Fruit fly (Drosophila melanogaster) whole organism, embryonic: ENCODE data around the gene CG34265.

Source experiments
- Asciz ChIP-seq: fragments of 200-800 bp; sonication (Bioruptor generic); optimal IDR thresholded peaks from 2 replicates; lab custom pipeline; 2017; ENCODE audit warnings: missing biosample characterization, mild to moderate bottlenecking, missing genetic modification characterization, missing genetic modification reagents
- B-H1 ChIP-seq: fragments of 200-800 bp; sonication (Bioruptor generic); IDR thresholded peaks from 3 replicates; pipeline ENCODE4 v1.3.6; 2022; ENCODE audit warnings: missing biosample characterization, missing genetic modification characterization
- Blimp-1 ChIP-seq: fragments of 200-800 bp; sonication (Bioruptor generic); optimal IDR thresholded peaks from 3 replicates; lab custom pipeline; 2018; ENCODE audit warnings: missing biosample characterization, missing genetic modification characterization, mild to moderate bottlenecking, moderate library complexity, missing genetic modification reagents
- CG10979 ChIP-seq: fragments of 200-800 bp; sonication (Bioruptor generic); optimal IDR thresholded peaks from 2 replicates; lab custom pipeline; 2018; ENCODE audit warnings: missing biosample characterization, mild to moderate bottlenecking, missing genetic modification characterization, moderate library complexity
- CG11398 ChIP-seq: fragments of 200-800 bp; sonication (Bioruptor generic); optimal IDR thresholded peaks from 2 replicates; lab custom pipeline; 2016; ENCODE audit warnings: missing biosample characterization, missing genetic modification characterization
- CG12071 ChIP-seq: fragments of 200-800 bp; sonication (Bioruptor generic); optimal IDR thresholded peaks from 3 replicates; lab custom pipeline; 2018; ENCODE audit warnings: missing biosample characterization, mild to moderate bottlenecking, missing genetic modification characterization
- CG12391 ChIP-seq: fragments of 200-800 bp; sonication (Bioruptor generic); optimal IDR thresholded peaks from 3 replicates; lab custom pipeline; 2018; ENCODE audit warnings: missing biosample characterization, mild to moderate bottlenecking, missing genetic modification characterization, moderate library complexity
- CG12744 ChIP-seq: fragments of 200-800 bp; sonication (Bioruptor generic); optimal IDR thresholded peaks from 2 replicates; lab custom pipeline; 2016; ENCODE audit warnings: missing biosample characterization, missing genetic modification characterization
- CG14050 ChIP-seq: fragments of 200-800 bp; sonication (Bioruptor generic); IDR thresholded peaks from 3 replicates; pipeline ENCODE4 v1.3.6; 2022; ENCODE audit warnings: missing biosample characterization, missing genetic modification characterization
- CG1792 ChIP-seq: fragments of 200-800 bp; sonication (Bioruptor generic); optimal IDR thresholded peaks from 2 replicates; lab custom pipeline; 2016; ENCODE audit warnings: missing biosample characterization, missing genetic modification characterization
- CG18262 ChIP-seq: fragments of 200-800 bp; optimal IDR thresholded peaks from 3 replicates; lab custom pipeline; 2019; ENCODE audit warnings: missing biosample characterization, mild to moderate bottlenecking, missing genetic modification characterization, moderate library complexity
- CG1832 ChIP-seq: fragments of 200-800 bp; sonication (Bioruptor generic); optimal IDR thresholded peaks from 2 replicates; lab custom pipeline; 2017; ENCODE audit warnings: missing biosample characterization, mild to moderate bottlenecking, missing genetic modification characterization, inconsistent platforms
- CG18599 ChIP-seq: fragments of 200-800 bp; sonication (Bioruptor generic); optimal IDR thresholded peaks from 3 replicates; lab custom pipeline; 2017; ENCODE audit warnings: missing biosample characterization, missing genetic modification characterization, mild to moderate bottlenecking, moderate library complexity, missing genetic modification reagents
- CG2129 ChIP-seq: fragments of 200-800 bp; sonication (Bioruptor generic); IDR thresholded peaks from 2 replicates; pipeline ENCODE4 v1.3.6; 2022; ENCODE audit warnings: missing biosample characterization, missing genetic modification characterization; ENCODE audit not compliant: partially characterized antibody
- CG2712 ChIP-seq: fragments of 200-800 bp; optimal IDR thresholded peaks from 3 replicates; lab custom pipeline; 2019; ENCODE audit warnings: missing biosample characterization, mild to moderate bottlenecking, missing genetic modification characterization, moderate library complexity
- CG3407 ChIP-seq: fragments of 200-800 bp; sonication (Bioruptor generic); optimal IDR thresholded peaks from 2 replicates; lab custom pipeline; 2018; ENCODE audit warnings: missing biosample characterization, mild to moderate bottlenecking, missing genetic modification characterization
- CG4360 ChIP-seq: fragments of 200-800 bp; sonication (Bioruptor generic); IDR thresholded peaks from 2 replicates; pipeline ENCODE4 v1.3.6; 2022; ENCODE audit warnings: missing biosample characterization, missing genetic modification characterization
- CG4424 ChIP-seq: fragments of 200-800 bp; sonication (Bioruptor generic); optimal IDR thresholded peaks from 3 replicates; lab custom pipeline; 2016; ENCODE audit warnings: missing biosample characterization, missing genetic modification characterization
- CG5180 ChIP-seq: fragments of 200-800 bp; sonication (Bioruptor generic); optimal IDR thresholded peaks from 3 replicates; lab custom pipeline; 2017; ENCODE audit warnings: missing biosample characterization, missing genetic modification characterization, mild to moderate bottlenecking, moderate library complexity, missing genetic modification reagents
- CG7372 ChIP-seq: fragments of 200-800 bp; sonication (Bioruptor generic); IDR thresholded peaks from 2 replicates; pipeline ENCODE4 v1.3.6; 2022; ENCODE audit warnings: missing biosample characterization, missing genetic modification characterization
- CG8290 ChIP-seq, 3 experiments: fragments of 200-800 bp; sonication (Bioruptor generic); optimal IDR thresholded peaks; 2 replicates each; lab custom pipeline; 2016 to 2019; ENCODE audit warnings: missing biosample characterization in 3 of 3, missing genetic modification characterization in 3 of 3, mild to moderate bottlenecking in 2 of 3, moderate library complexity in 1 of 3
- CG8765 ChIP-seq: fragments of 200-800 bp; sonication (Bioruptor generic); IDR thresholded peaks from 2 replicates; pipeline ENCODE4 v1.3.6; 2022; ENCODE audit warnings: missing biosample characterization, missing genetic modification characterization
- CG9437 ChIP-seq: fragments of 200-800 bp; sonication (Bioruptor generic); optimal IDR thresholded peaks from 2 replicates; lab custom pipeline; 2018; ENCODE audit warnings: missing biosample characterization, mild to moderate bottlenecking, missing genetic modification characterization
- CkIIα-i1 ChIP-seq: fragments of 200-800 bp; sonication (Bioruptor generic); IDR thresholded peaks from 2 replicates; pipeline ENCODE4 v1.3.6; 2022; ENCODE audit warnings: missing biosample characterization, missing genetic modification characterization
- D19B ChIP-seq: fragments of 200-800 bp; sonication (Bioruptor generic); optimal IDR thresholded peaks from 2 replicates; lab custom pipeline; 2017; ENCODE audit warnings: missing biosample characterization, mild to moderate bottlenecking, missing genetic modification characterization
- Dip3 ChIP-seq: fragments of 200-800 bp; sonication (Bioruptor generic); optimal IDR thresholded peaks from 3 replicates; lab custom pipeline; 2016; ENCODE audit warnings: missing biosample characterization, missing genetic modification characterization
- Drgx ChIP-seq: fragments of 200-800 bp; sonication (Bioruptor generic); IDR thresholded peaks from 2 replicates; pipeline ENCODE4 v1.3.6; 2022; ENCODE audit warnings: missing biosample characterization, missing genetic modification characterization
- HHEX ChIP-seq: fragments of 200-800 bp; sonication (Bioruptor generic); optimal IDR thresholded peaks from 3 replicates; lab custom pipeline; 2017; ENCODE audit warnings: missing biosample characterization, mild to moderate bottlenecking, missing genetic modification characterization, missing genetic modification reagents
- Lhr ChIP-seq: fragments of 200-800 bp; sonication (Bioruptor generic); optimal IDR thresholded peaks from 3 replicates; lab custom pipeline; 2017; ENCODE audit warnings: mild to moderate bottlenecking, missing biosample characterization, missing genetic modification reagents, missing genetic modification characterization
- MESR4 ChIP-seq: fragments of 200-800 bp; sonication (Bioruptor generic); optimal IDR thresholded peaks from 2 replicates; lab custom pipeline; 2018; ENCODE audit warnings: missing biosample characterization, mild to moderate bottlenecking, missing genetic modification characterization, moderate library complexity
- NC2α ChIP-seq: fragments of 200-800 bp; sonication (Bioruptor generic); optimal IDR thresholded peaks from 2 replicates; lab custom pipeline; 2016; ENCODE audit warnings: missing biosample characterization, missing genetic modification characterization
- Neu2 ChIP-seq: fragments of 200-800 bp; sonication (Bioruptor generic); optimal IDR thresholded peaks from 3 replicates; lab custom pipeline; 2016; ENCODE audit warnings: missing biosample characterization, missing genetic modification characterization, borderline replicate concordance
- Poxn ChIP-seq: fragments of 200-800 bp; sonication (Bioruptor generic); IDR thresholded peaks from 2 replicates; pipeline ENCODE4 v1.3.6; 2022; ENCODE audit warnings: missing biosample characterization, missing genetic modification characterization
- Rfx ChIP-seq: fragments of 200-800 bp; sonication (Bioruptor generic); IDR thresholded peaks from 2 replicates; pipeline ENCODE4 v1.3.6; 2022; ENCODE audit warnings: missing biosample characterization, missing genetic modification characterization
- Rx ChIP-seq: fragments of 200-800 bp; sonication (Bioruptor generic); IDR thresholded peaks from 2 replicates; pipeline ENCODE4 v1.3.6; 2022; ENCODE audit warnings: missing biosample characterization, missing genetic modification characterization
- al ChIP-seq: fragments of 200-800 bp; sonication (Bioruptor generic); IDR thresholded peaks from 2 replicates; pipeline ENCODE4 v1.3.6; 2022; ENCODE audit warnings: missing biosample characterization, missing genetic modification characterization
- az2 ChIP-seq: fragments of 200-800 bp; sonication (Bioruptor generic); optimal IDR thresholded peaks from 3 replicates; lab custom pipeline; 2016; ENCODE audit warnings: missing biosample characterization, missing genetic modification characterization
- bsh ChIP-seq, 2 experiments: fragments of 200-800 bp; sonication (Bioruptor generic); optimal IDR thresholded peaks; 2 replicates each; lab custom pipeline; 2017 to 2018; ENCODE audit warnings: mild to moderate bottlenecking in 2 of 2, missing biosample characterization in 2 of 2, missing genetic modification characterization in 2 of 2, moderate library complexity in 1 of 2
- cg ChIP-seq: fragments of 200-800 bp; sonication (Bioruptor generic); optimal IDR thresholded peaks from 3 replicates; lab custom pipeline; 2019; ENCODE audit warnings: missing biosample characterization, mild to moderate bottlenecking, missing genetic modification characterization, moderate library complexity
- ci ChIP-seq: fragments of 200-800 bp; sonication (Bioruptor generic); IDR thresholded peaks from 3 replicates; pipeline ENCODE4 v1.3.6; 2022; ENCODE audit warnings: missing biosample characterization, missing genetic modification characterization
- ems ChIP-seq: fragments of 200-800 bp; sonication (Bioruptor generic); optimal IDR thresholded peaks from 3 replicates; lab custom pipeline; 2016; ENCODE audit warnings: missing biosample characterization, missing genetic modification characterization
- fu2 ChIP-seq: fragments of 200-800 bp; sonication (Bioruptor generic); optimal IDR thresholded peaks from 2 replicates; lab custom pipeline; 2016; ENCODE audit warnings: missing biosample characterization, missing genetic modification characterization
- her ChIP-seq: fragments of 200-800 bp; sonication (Bioruptor generic); optimal IDR thresholded peaks from 2 replicates; lab custom pipeline; 2016; ENCODE audit warnings: missing biosample characterization, missing genetic modification characterization
- lmd ChIP-seq: fragments of 200-800 bp; sonication (Bioruptor generic); IDR thresholded peaks from 2 replicates; pipeline ENCODE4 v1.3.6; 2022; ENCODE audit warnings: missing biosample characterization, missing genetic modification characterization
- mam ChIP-seq: fragments of 200-800 bp; sonication (Bioruptor generic); optimal IDR thresholded peaks from 3 replicates; lab custom pipeline; 2016; ENCODE audit warnings: missing biosample characterization, missing genetic modification characterization
- nerfin-1 ChIP-seq: fragments of 200-800 bp; sonication (Bioruptor generic); optimal IDR thresholded peaks from 3 replicates; lab custom pipeline; 2019; ENCODE audit warnings: missing biosample characterization, mild to moderate bottlenecking, missing genetic modification characterization, moderate library complexity
- pho ChIP-seq: fragments of 200-800 bp; sonication (Bioruptor generic); optimal IDR thresholded peaks from 2 replicates; lab custom pipeline; 2016; ENCODE audit warnings: missing biosample characterization, missing genetic modification characterization
- sug ChIP-seq: fragments of 200-800 bp; optimal IDR thresholded peaks from 2 replicates; lab custom pipeline; 2019; ENCODE audit warnings: missing biosample characterization, mild to moderate bottlenecking, missing genetic modification characterization, moderate library complexity
- tin ChIP-seq: fragments of 200-800 bp; sonication (Bioruptor generic); optimal IDR thresholded peaks from 3 replicates; lab custom pipeline; 2016; ENCODE audit warnings: missing biosample characterization, missing genetic modification characterization
- ttk ChIP-seq: fragments of 200-800 bp; sonication (Bioruptor generic); IDR thresholded peaks from 2 replicates; pipeline ENCODE4 v2.1.2; 2022; ENCODE audit warnings: missing biosample characterization, missing genetic modification characterization
- unc-4 ChIP-seq: fragments of 200-800 bp; sonication (Bioruptor generic); IDR thresholded peaks from 2 replicates; pipeline ENCODE4 v1.3.6; 2022; ENCODE audit warnings: missing biosample characterization, missing genetic modification characterization; ENCODE audit not compliant: partially characterized antibody

CG34265 gene

dm6 chr3L:3305430-3305829 is 37.2 kb downstream of the CG34265 start (continued):
- TF ChIP-seq B-H1 (GFP tag; lab: Robert Waterston, UW) (no peak), sug (tag; lab: Kevin White, UChicago) (no peak), CG1792 (GFP tag; lab: Kevin White, UChicago) (peak; percentile 58), MESR4 (GFP tag; lab: Kevin White, UChicago) (no peak), CG12391 (tag; lab: Kevin White, UChicago) (peak; percentile 6), nerfin-1 (tag; lab: Kevin White, UChicago) (no peak), al (GFP tag; lab: Robert Waterston, UW) (no peak), CG18599 (GFP tag; lab: Kevin White, UChicago) (peak; percentile 6), CG3407 (GFP tag; lab: Kevin White, UChicago) (peak; percentile 64), her (GFP tag; lab: Kevin White, UChicago) (no peak), Lhr (GFP tag; lab: Kevin White, UChicago) (peak; percentile 1), Dip3 (no peak), CG12744 (GFP tag; lab: Kevin White, UChicago) (no peak), HHEX (GFP tag; lab: Kevin White, UChicago) (peak; percentile 56), ems (GFP tag; lab: Kevin White, UChicago) (peak; percentile 12), Drgx (GFP tag; lab: Robert Waterston, UW) (no peak), CG2712 (no peak), ttk (no peak), CG9437 (GFP tag; lab: Kevin White, UChicago) (no peak), CG11398 (GFP tag; lab: Kevin White, UChicago) (peak; percentile 35), cg (GFP tag; lab: Kevin White, UChicago) (no peak), mam (GFP tag; lab: Kevin White, UChicago) (no peak), CG10979 (tag; lab: Kevin White, UChicago) (peak; percentile 39), CG18262 (peak; percentile 23), D19B (no peak), Poxn (GFP tag; lab: Robert Waterston, UW) (no peak), CG8765 (no peak), Blimp-1 (GFP tag; lab: Kevin White, UChicago) (peak; percentile 68), tin (GFP tag; lab: Kevin White, UChicago) (no peak), CG1832 (GFP tag; lab: Kevin White, UChicago) (no peak), CG12071 (peak; percentile 58), Rfx (peak; percentile 21; the same call in 1 of the 2 replicates), CG4424 (GFP tag; lab: Kevin White, UChicago) (no peak), Asciz (GFP tag; lab: Kevin White, UChicago) (no peak), az2 (GFP tag; lab: Kevin White, UChicago) (no peak), Neu2 (GFP tag; lab: Kevin White, UChicago) (no peak), pho (GFP tag; lab: Kevin White, UChicago) (peak; percentile 30), lmd (GFP tag; lab: Robert Waterston, UW) (no peak), CG5180 (GFP tag; lab: Kevin White, UChicago) (no peak), CG7372 (GFP tag; lab: Robert Waterston, UW) (no peak), CG14050 (GFP tag; lab: Robert Waterston, UW) (no peak), NC2α (GFP tag; lab: Kevin White, UChicago) (no peak), fu2 (GFP tag; lab: Kevin White, UChicago) (no peak), CG2129 (GFP tag; lab: Robert Waterston, UW) (no peak), ci (GFP tag; lab: Robert Waterston, UW) (peak; percentile 55; the same call in 2 of the 3 replicates), CG8290 (GFP tag; optimal IDR thresholded peaks at IDR 0.05; lab: Kevin White, UChicago) (peak; percentile 3), CG8290 (tag; optimal IDR thresholded peaks at IDR 0.05; lab: Kevin White, UChicago) (peak in 1 of 2 experiments; percentile 86), bsh (GFP tag; optimal IDR thresholded peaks at IDR 0.05; lab: Kevin White, UChicago) (peak in 1 of 2 experiments; percentile 83), CkIIα-i1 (GFP tag; lab: Robert Waterston, UW) (no peak), CG4360 (GFP tag; lab: Robert Waterston, UW) (no peak), Rx (GFP tag; lab: Robert Waterston, UW) (no peak), unc-4 (GFP tag; lab: Robert Waterston, UW) (no peak)
